Worm (Caenorhabditis elegans): Measurements from ENCODE around the gene zip-8.

DNA sequence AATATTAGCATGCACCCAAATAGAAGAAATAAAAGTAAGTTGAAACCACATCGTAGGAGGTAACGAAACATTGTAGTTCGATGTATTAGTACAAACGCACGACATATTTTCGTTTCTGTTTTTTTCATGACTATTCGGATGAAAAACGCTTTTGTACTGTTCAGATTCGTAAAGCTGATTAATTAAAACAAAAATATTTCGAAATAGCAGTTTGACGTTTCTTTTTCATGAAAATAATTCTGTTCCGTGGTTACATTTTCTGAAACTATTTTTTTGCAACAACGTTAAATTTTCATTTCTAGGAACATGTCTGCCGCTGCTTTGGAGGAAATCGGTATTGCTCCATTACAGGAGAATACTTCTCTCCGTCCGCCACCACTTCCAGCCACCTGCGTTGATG lies 10.7 kb downstream of the zip-8 start, which contains the start of gene rpt-3:
- TF ChIP-seq dpl-1 (GFP tag; optimal IDR thresholded peaks at IDR 0.05) (no peak), nhr-237 (tag; optimal IDR thresholded peaks at IDR 0.05) (no peak), aly-2 (tag; optimal IDR thresholded peaks at IDR 0.05) (no peak), Y48G9A.11 (GFP tag; IDR thresholded peaks at IDR 0.05) (0 out of 2 replicates have a peak, but pooled peaks have one; percentile 11), rbr-2 (tag; optimal IDR thresholded peaks at IDR 0.05) (no peak)

All from whole organism, L4 larva.